Fruit fly (Drosophila melanogaster): ENCODE measurements around the gene CkIIalpha-i1.

CkIIalpha-i1 gene

DNA sequence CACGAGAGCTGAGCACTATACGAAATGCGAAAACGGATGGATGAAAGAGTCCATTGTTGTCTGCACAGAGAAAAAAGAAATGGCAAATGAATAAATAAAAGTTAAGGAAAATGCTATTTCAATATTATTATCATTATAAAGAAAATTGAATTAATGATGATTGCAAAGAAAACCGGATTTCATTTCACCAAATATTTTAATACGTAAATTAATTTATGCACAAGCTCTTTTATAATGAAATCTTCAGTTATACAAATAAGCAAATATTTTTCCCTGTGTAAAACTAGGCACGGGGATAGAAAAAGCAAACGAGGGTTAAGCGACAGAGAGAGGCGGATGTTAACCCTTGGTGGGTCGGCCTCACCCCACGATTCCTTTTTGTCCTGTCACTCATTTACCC, 29.4 kb upstream of the CkIIalpha-i1 start:
- no peak for TF ChIP-seq al (GFP tag; IDR thresholded peaks at IDR 0.05)
- TF ChIP-seq Deaf1 (tag; optimal IDR thresholded peaks at IDR 0.05): peak; percentile 33
- peak; percentile 56 for TF ChIP-seq Oli (tag; optimal IDR thresholded peaks at IDR 0.05)
- TF ChIP-seq CG18764 (GFP tag; optimal IDR thresholded peaks at IDR 0.05): no peak
- TF ChIP-seq CG16813 (GFP tag; IDR thresholded peaks at IDR 0.05; ENCODE audit: partially characterized antibody): no peak
- peak; percentile 58 for TF ChIP-seq CG12299 (tag; optimal IDR thresholded peaks at IDR 0.05)
- no peak for TF ChIP-seq CG11398 (GFP tag; optimal IDR thresholded peaks at IDR 0.05)
- TF ChIP-seq dmrt99B (tag; optimal IDR thresholded peaks at IDR 0.05): peak; percentile 69
- TF ChIP-seq pb (GFP tag; optimal IDR thresholded peaks at IDR 0.05): no peak
- TF ChIP-seq Dip3 (GFP tag; optimal IDR thresholded peaks at IDR 0.05): no peak
- peak; percentile 67 for TF ChIP-seq trem (tag; optimal IDR thresholded peaks at IDR 0.05)
- TF ChIP-seq CG4707 (GFP tag; optimal IDR thresholded peaks at IDR 0.05): no peak
- peak; percentile 14 for TF ChIP-seq Max (GFP tag; optimal IDR thresholded peaks at IDR 0.05)
- TF ChIP-seq CG2120 (GFP tag; optimal IDR thresholded peaks at IDR 0.05): no peak
- no peak for TF ChIP-seq Rfx (GFP tag; IDR thresholded peaks at IDR 0.05)
- TF ChIP-seq Doc3 (GFP tag; IDR thresholded peaks at IDR 0.05; ENCODE audit: partially characterized antibody): no peak
- TF ChIP-seq pum (GFP tag; optimal IDR thresholded peaks at IDR 0.05): no peak
- no peak for TF ChIP-seq fu2 (GFP tag; optimal IDR thresholded peaks at IDR 0.05)
- TF ChIP-seq Lim3 (GFP tag; IDR thresholded peaks at IDR 0.05): no peak
- TF ChIP-seq CG9932 (GFP tag; IDR thresholded peaks at IDR 0.05): no peak
- no peak for TF ChIP-seq kni (GFP tag; optimal IDR thresholded peaks at IDR 0.05)
- TF ChIP-seq danr (GFP tag; IDR thresholded peaks at IDR 0.05): no peak
- TF ChIP-seq CG16779 (GFP tag; IDR thresholded peaks at IDR 0.05): no peak
- no peak for TF ChIP-seq CG2199 (GFP tag; IDR thresholded peaks at IDR 0.05)
- peak; percentile 52 for TF ChIP-seq Ssrp (tag; optimal IDR thresholded peaks at IDR 0.05)
- TF ChIP-seq nom (GFP tag; optimal IDR thresholded peaks at IDR 0.05): no peak
- TF ChIP-seq so (GFP tag; IDR thresholded peaks at IDR 0.05): peak; percentile 56; the same call in 2 of the 3 replicates
- peak; percentile 51; the same call in 1 of the 2 replicates for TF ChIP-seq CG17328 (GFP tag; IDR thresholded peaks at IDR 0.05)
- peak; percentile 69 for TF ChIP-seq CG8388 (GFP tag; optimal IDR thresholded peaks at IDR 0.05)
- no peak for TF ChIP-seq slp2 (GFP tag; optimal IDR thresholded peaks at IDR 0.05)
- no peak for TF ChIP-seq CG3726 (GFP tag; IDR thresholded peaks at IDR 0.05)
- no peak for TF ChIP-seq C15 (GFP tag; IDR thresholded peaks at IDR 0.05)
- no peak for TF ChIP-seq CG2875 (GFP tag; optimal IDR thresholded peaks at IDR 0.05)
- peak; percentile 77 for TF ChIP-seq CG15696 (tag; optimal IDR thresholded peaks at IDR 0.05)
- no peak for TF ChIP-seq schlank (tag; optimal IDR thresholded peaks at IDR 0.05)
- no peak for TF ChIP-seq CG31365 (tag; optimal IDR thresholded peaks at IDR 0.05)
- peak; percentile 29 for TF ChIP-seq twi (tag; optimal IDR thresholded peaks at IDR 0.05)
- no peak for TF ChIP-seq ara (GFP tag; IDR thresholded peaks at IDR 0.05)
- TF ChIP-seq Mrtf (GFP tag; IDR thresholded peaks at IDR 0.05): no peak
- no peak for TF ChIP-seq Bteb2 (GFP tag; optimal IDR thresholded peaks at IDR 0.05)
- no peak for TF ChIP-seq Nf-YA (GFP tag; IDR thresholded peaks at IDR 0.05)
- no peak for TF ChIP-seq sd (tag; optimal IDR thresholded peaks at IDR 0.05)
- no peak for TF ChIP-seq CG31224 (GFP tag; IDR thresholded peaks at IDR 0.05)
- no peak for TF ChIP-seq CG17186 (GFP tag; optimal IDR thresholded peaks at IDR 0.05)
- no peak for TF ChIP-seq Nf-YC (tag; optimal IDR thresholded peaks at IDR 0.05)
- no peak for TF ChIP-seq CG10274 (GFP tag; optimal IDR thresholded peaks at IDR 0.05)
- no peak for TF ChIP-seq BEAF-32 (GFP tag; optimal IDR thresholded peaks at IDR 0.05)
- TF ChIP-seq ttk (GFP tag; IDR thresholded peaks at IDR 0.05): 0 out of 2 replicates have a peak, but pooled peaks have one; percentile 17
- no peak for TF ChIP-seq YL-1 (GFP tag; optimal IDR thresholded peaks at IDR 0.05)
- no peak for TF ChIP-seq Pdp1 (GFP tag; optimal IDR thresholded peaks at IDR 0.05)
- peak; percentile 25 for TF ChIP-seq tio (GFP tag; optimal IDR thresholded peaks at IDR 0.05)
- TF ChIP-seq stwl (tag; optimal IDR thresholded peaks at IDR 0.05): no peak
